Worm (Caenorhabditis elegans) whole organism, mixed stage, embryonic: Measurements from ENCODE around the gene F44G4.5.

Experiments
- elt-1 ChIP-seq: sonication (generic microtip); optimal IDR thresholded peaks from 2 replicates; lab custom pipeline; 2017; ENCODE audit warnings: missing genetic modification characterization, mild to moderate bottlenecking, missing compliant biosample characterization, antibody characterized with exemption, moderate library complexity, borderline replicate concordance; ENCODE audit not compliant: insufficient read depth
- elt-3 ChIP-seq: fragments of 150-350 bp; optimal IDR thresholded peaks from 2 replicates; lab custom pipeline; 2014; ENCODE audit warnings: missing biosample characterization, missing genetic modification characterization
- lin-13 ChIP-seq: fragments of 150-350 bp; optimal IDR thresholded peaks from 2 replicates; lab custom pipeline; 2014; ENCODE audit warnings: missing biosample characterization, missing genetic modification characterization
- nhr-12 ChIP-seq: fragments of 150-350 bp; optimal IDR thresholded peaks from 2 replicates; lab custom pipeline; 2014; ENCODE audit warnings: missing biosample characterization, missing genetic modification characterization
- snpc-4 ChIP-seq: fragments of 150-350 bp; optimal IDR thresholded peaks from 2 replicates; lab custom pipeline; 2014; ENCODE audit warnings: missing biosample characterization, missing genetic modification characterization

DNA sequence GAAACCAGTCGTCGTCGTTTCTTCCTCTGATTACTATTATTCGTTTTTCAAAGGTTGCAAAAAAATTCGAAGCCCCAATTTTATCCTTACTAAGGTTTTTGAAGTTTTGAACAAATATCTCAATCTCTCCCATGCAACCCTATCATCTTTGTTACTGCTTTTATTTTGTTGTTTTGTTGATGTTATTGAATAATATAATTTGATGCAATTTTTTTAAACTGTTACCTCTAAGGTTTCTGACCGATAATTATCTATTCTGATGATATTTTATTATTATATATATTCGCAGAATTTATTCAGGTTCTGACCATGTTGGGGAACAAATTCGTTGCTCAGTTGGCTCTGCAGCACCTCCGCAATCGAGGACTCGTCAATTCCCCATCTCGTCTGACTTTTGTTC is 4.2 kb downstream of the F44G4.5 start, which contains the start of gene ndub-2:
- TF ChIP-seq elt-1 (no peak), nhr-12 (tag; lab: Kevin White, UChicago) (no peak), elt-3 (no peak), snpc-4 (tag; lab: Kevin White, UChicago) (no peak), lin-13 (tag; lab: Kevin White, UChicago) (no peak)
